Fruit fly (Drosophila melanogaster) whole organism, embryonic: Measurements from ENCODE around the gene CG42263.

Experiments
- Atf3 ChIP-seq: fragments of 200-800 bp; sonication (Bioruptor generic); optimal IDR thresholded peaks from 3 replicates; lab custom pipeline; 2016; ENCODE audit warnings: missing biosample characterization, missing genetic modification characterization
- BtbVII ChIP-seq: fragments of 200-800 bp; sonication (Bioruptor generic); optimal IDR thresholded peaks from 3 replicates; lab custom pipeline; 2017; ENCODE audit warnings: missing biosample characterization, mild to moderate bottlenecking, missing genetic modification characterization
- C15 ChIP-seq: fragments of 200-800 bp; sonication (Bioruptor generic); IDR thresholded peaks from 3 replicates; pipeline ENCODE4 v1.3.6; 2022; ENCODE audit warnings: missing biosample characterization, missing genetic modification characterization
- CG12071 ChIP-seq: fragments of 200-800 bp; sonication (Bioruptor generic); optimal IDR thresholded peaks from 3 replicates; lab custom pipeline; 2018; ENCODE audit warnings: missing biosample characterization, mild to moderate bottlenecking, missing genetic modification characterization
- CG12391 ChIP-seq: fragments of 200-800 bp; sonication (Bioruptor generic); optimal IDR thresholded peaks from 3 replicates; lab custom pipeline; 2018; ENCODE audit warnings: missing biosample characterization, mild to moderate bottlenecking, missing genetic modification characterization, moderate library complexity
- CG14965 ChIP-seq: fragments of 200-800 bp; sonication (Bioruptor generic); optimal IDR thresholded peaks from 2 replicates; lab custom pipeline; 2016; ENCODE audit warnings: missing biosample characterization, missing genetic modification characterization, borderline replicate concordance
- CG15011 ChIP-seq: fragments of 200-800 bp; sonication (Bioruptor generic); optimal IDR thresholded peaks from 3 replicates; lab custom pipeline; 2018; ENCODE audit warnings: missing biosample characterization, mild to moderate bottlenecking, missing genetic modification characterization
- CG15601 ChIP-seq: fragments of 200-800 bp; sonication (Bioruptor generic); optimal IDR thresholded peaks from 3 replicates; lab custom pipeline; 2019; ENCODE audit warnings: missing biosample characterization, mild to moderate bottlenecking, missing genetic modification characterization, moderate library complexity
- CG17361 ChIP-seq: fragments of 200-800 bp; sonication (Bioruptor generic); IDR thresholded peaks from 3 replicates; pipeline ENCODE4 v1.3.6; 2022; ENCODE audit warnings: missing biosample characterization, missing genetic modification characterization
- CG18262 ChIP-seq: fragments of 200-800 bp; optimal IDR thresholded peaks from 3 replicates; lab custom pipeline; 2019; ENCODE audit warnings: missing biosample characterization, mild to moderate bottlenecking, missing genetic modification characterization, moderate library complexity
- CG2199 ChIP-seq: fragments of 200-800 bp; sonication (Bioruptor generic); IDR thresholded peaks from 3 replicates; pipeline ENCODE4 v1.3.6; 2022; ENCODE audit warnings: missing biosample characterization, missing genetic modification characterization
- CG2202 ChIP-seq: fragments of 200-800 bp; sonication (Bioruptor generic); optimal IDR thresholded peaks from 2 replicates; lab custom pipeline; 2018; ENCODE audit warnings: missing biosample characterization, mild to moderate bottlenecking, missing genetic modification characterization
- CG32772 ChIP-seq: fragments of 200-800 bp; sonication (Bioruptor generic); IDR thresholded peaks from 2 replicates; pipeline ENCODE4 v1.3.6; 2022; ENCODE audit warnings: missing biosample characterization, missing genetic modification characterization
- CG6272 ChIP-seq: fragments of 200-800 bp; sonication (Bioruptor generic); IDR thresholded peaks from 2 replicates; pipeline ENCODE4 v1.3.6; 2022; ENCODE audit warnings: missing biosample characterization, missing genetic modification characterization
- CG6689 ChIP-seq: fragments of 200-800 bp; sonication (Bioruptor generic); IDR thresholded peaks from 2 replicates; pipeline ENCODE4 v1.3.6; 2022; ENCODE audit warnings: missing biosample characterization, missing genetic modification characterization
- CG9932 ChIP-seq: fragments of 200-800 bp; sonication (Bioruptor generic); IDR thresholded peaks from 2 replicates; pipeline ENCODE4 v1.3.6; 2022; ENCODE audit warnings: missing biosample characterization, missing genetic modification characterization
- Doc3 ChIP-seq: fragments of 200-800 bp; sonication (Bioruptor generic); IDR thresholded peaks from 3 replicates; pipeline ENCODE4 v1.3.6; 2022; ENCODE audit warnings: missing biosample characterization, missing genetic modification characterization; ENCODE audit not compliant: partially characterized antibody
- Dp ChIP-seq: fragments of 200-800 bp; sonication (Bioruptor generic); optimal IDR thresholded peaks from 2 replicates; lab custom pipeline; 2018; ENCODE audit warnings: missing biosample characterization, mild to moderate bottlenecking, missing genetic modification characterization, moderate library complexity
- ERR ChIP-seq: fragments of 200-800 bp; sonication (Bioruptor generic); optimal IDR thresholded peaks from 2 replicates; lab custom pipeline; 2016; ENCODE audit warnings: missing biosample characterization, missing genetic modification characterization
- Fer2 ChIP-seq: fragments of 200-800 bp; sonication (Bioruptor generic); optimal IDR thresholded peaks from 2 replicates; lab custom pipeline; 2018; ENCODE audit warnings: missing biosample characterization, mild to moderate bottlenecking, missing genetic modification characterization, moderate library complexity
- H15 ChIP-seq: fragments of 200-800 bp; sonication (Bioruptor generic); IDR thresholded peaks from 3 replicates; pipeline ENCODE4 v1.3.6; 2022; ENCODE audit warnings: missing biosample characterization, missing genetic modification characterization
- Kr ChIP-seq: fragments of 200-800 bp; sonication (Bioruptor generic); optimal IDR thresholded peaks from 2 replicates; lab custom pipeline; 2017; ENCODE audit warnings: missing biosample characterization, mild to moderate bottlenecking, missing genetic modification characterization
- Mes4 ChIP-seq: fragments of 200-800 bp; sonication (Bioruptor generic); optimal IDR thresholded peaks from 2 replicates; lab custom pipeline; 2016; ENCODE audit warnings: missing biosample characterization, missing genetic modification characterization
- Mrtf ChIP-seq: fragments of 200-800 bp; sonication (Bioruptor generic); IDR thresholded peaks from 3 replicates; pipeline ENCODE4 v1.3.6; 2022; ENCODE audit warnings: missing biosample characterization, missing genetic modification characterization
- Nf-YA ChIP-seq: fragments of 200-800 bp; sonication (Bioruptor generic); IDR thresholded peaks from 2 replicates; pipeline ENCODE4 v1.3.6; 2022; ENCODE audit warnings: missing biosample characterization, missing genetic modification characterization
- Scr ChIP-seq: fragments of 200-800 bp; sonication (Bioruptor generic); IDR thresholded peaks from 2 replicates; pipeline ENCODE4 v1.3.6; 2022; ENCODE audit warnings: missing biosample characterization, missing genetic modification characterization; ENCODE audit not compliant: partially characterized antibody
- Xbp1 ChIP-seq: fragments of 200-800 bp; sonication (Bioruptor generic); optimal IDR thresholded peaks from 3 replicates; lab custom pipeline; 2016; ENCODE audit warnings: missing biosample characterization, mild to moderate bottlenecking, missing genetic modification characterization
- YL-1 ChIP-seq: fragments of 200-800 bp; sonication (Bioruptor generic); optimal IDR thresholded peaks from 3 replicates; lab custom pipeline; 2017; ENCODE audit warnings: missing biosample characterization, mild to moderate bottlenecking, missing genetic modification characterization
- al ChIP-seq: fragments of 200-800 bp; sonication (Bioruptor generic); IDR thresholded peaks from 2 replicates; pipeline ENCODE4 v1.3.6; 2022; ENCODE audit warnings: missing biosample characterization, missing genetic modification characterization
- ara ChIP-seq: fragments of 200-800 bp; sonication (Bioruptor generic); IDR thresholded peaks from 2 replicates; pipeline ENCODE4 v1.3.6; 2022; ENCODE audit warnings: missing biosample characterization, missing genetic modification characterization
- az2 ChIP-seq: fragments of 200-800 bp; sonication (Bioruptor generic); optimal IDR thresholded peaks from 3 replicates; lab custom pipeline; 2016; ENCODE audit warnings: missing biosample characterization, missing genetic modification characterization
- bbx ChIP-seq: fragments of 200-800 bp; sonication (Bioruptor generic); IDR thresholded peaks from 2 replicates; pipeline ENCODE4 v1.3.6; 2022; ENCODE audit warnings: missing biosample characterization, missing genetic modification characterization; ENCODE audit not compliant: partially characterized antibody
- bowl ChIP-seq: fragments of 200-800 bp; sonication (Bioruptor generic); IDR thresholded peaks from 2 replicates; pipeline ENCODE4 v1.3.6; 2022; ENCODE audit warnings: missing biosample characterization, missing genetic modification characterization
- chif ChIP-seq, 2 experiments: fragments of 200-800 bp; sonication (Bioruptor generic); optimal IDR thresholded peaks; 3 replicates each; lab custom pipeline; 2016; ENCODE audit warnings: missing biosample characterization in 2 of 2, missing genetic modification characterization in 2 of 2
- disco-r ChIP-seq: fragments of 200-800 bp; sonication (Bioruptor generic); optimal IDR thresholded peaks from 2 replicates; lab custom pipeline; 2016; ENCODE audit warnings: missing biosample characterization, missing genetic modification characterization
- ems ChIP-seq: fragments of 200-800 bp; sonication (Bioruptor generic); optimal IDR thresholded peaks from 3 replicates; lab custom pipeline; 2016; ENCODE audit warnings: missing biosample characterization, missing genetic modification characterization
- hbn ChIP-seq: fragments of 200-800 bp; sonication (Bioruptor generic); IDR thresholded peaks from 2 replicates; pipeline ENCODE4 v1.3.6; 2022; ENCODE audit warnings: missing biosample characterization, missing genetic modification characterization; ENCODE audit not compliant: partially characterized antibody
- hkb ChIP-seq, 2 experiments: fragments of 200-800 bp in 1 of 2; fragments of >200 bp in 1 of 2; sonication (Bioruptor generic) in 1 of 2; IDR thresholded peaks in 1 of 2; optimal IDR thresholded peaks in 1 of 2; 2 replicates each; pipeline versions ENCODE4 v1.3.6 to Lab custom; 2017 to 2022; ENCODE audit warnings: missing biosample characterization in 1 of 2, missing genetic modification characterization in 1 of 2
- jigr1 ChIP-seq: fragments of 200-800 bp; sonication (Bioruptor generic); IDR thresholded peaks from 3 replicates; pipeline ENCODE4 v1.3.6; 2022; ENCODE audit warnings: missing biosample characterization, missing genetic modification characterization
- lmd ChIP-seq: fragments of 200-800 bp; sonication (Bioruptor generic); IDR thresholded peaks from 2 replicates; pipeline ENCODE4 v1.3.6; 2022; ENCODE audit warnings: missing biosample characterization, missing genetic modification characterization
- nerfin-1 ChIP-seq: fragments of 200-800 bp; sonication (Bioruptor generic); optimal IDR thresholded peaks from 3 replicates; lab custom pipeline; 2019; ENCODE audit warnings: missing biosample characterization, mild to moderate bottlenecking, missing genetic modification characterization, moderate library complexity
- pfk ChIP-seq: fragments of 200-800 bp; sonication (Bioruptor generic); optimal IDR thresholded peaks from 2 replicates; lab custom pipeline; 2018; ENCODE audit warnings: missing biosample characterization, mild to moderate bottlenecking, missing genetic modification characterization, moderate library complexity
- pnt ChIP-seq: fragments of 200-800 bp; sonication (Bioruptor generic); optimal IDR thresholded peaks from 3 replicates; lab custom pipeline; 2016; ENCODE audit warnings: missing biosample characterization, missing genetic modification characterization
- seq ChIP-seq: fragments of 200-800 bp; sonication (Bioruptor generic); IDR thresholded peaks from 2 replicates; pipeline ENCODE4 v1.3.6; 2022; ENCODE audit warnings: missing biosample characterization, missing genetic modification characterization
- shn ChIP-seq: fragments of 200-800 bp; sonication (Bioruptor generic); optimal IDR thresholded peaks from 3 replicates; lab custom pipeline; 2016; ENCODE audit warnings: missing biosample characterization, missing genetic modification characterization
- sr ChIP-seq: fragments of 200-800 bp; sonication (Bioruptor generic); IDR thresholded peaks from 3 replicates; pipeline ENCODE4 v1.3.6; 2022; ENCODE audit warnings: missing biosample characterization, missing genetic modification characterization
- stwl ChIP-seq: fragments of 200-800 bp; sonication (Bioruptor generic); optimal IDR thresholded peaks from 3 replicates; lab custom pipeline; 2018; ENCODE audit warnings: missing biosample characterization, mild to moderate bottlenecking, missing genetic modification characterization, moderate library complexity
- sug ChIP-seq: fragments of 200-800 bp; optimal IDR thresholded peaks from 2 replicates; lab custom pipeline; 2019; ENCODE audit warnings: missing biosample characterization, mild to moderate bottlenecking, missing genetic modification characterization, moderate library complexity
- trh ChIP-seq: fragments of 200-800 bp; sonication (Bioruptor generic); optimal IDR thresholded peaks from 2 replicates; lab custom pipeline; 2016; ENCODE audit warnings: missing biosample characterization, missing genetic modification characterization
- tx ChIP-seq: fragments of 200-800 bp; sonication (Bioruptor generic); optimal IDR thresholded peaks from 2 replicates; lab custom pipeline; 2016; ENCODE audit warnings: missing biosample characterization, missing genetic modification characterization
- wdn ChIP-seq: fragments of 200-800 bp; sonication (Bioruptor generic); IDR thresholded peaks from 2 replicates; pipeline ENCODE4 v1.3.6; 2022; ENCODE audit warnings: missing biosample characterization, missing genetic modification characterization
- wek ChIP-seq: fragments of 200-800 bp; sonication (Bioruptor generic); optimal IDR thresholded peaks from 3 replicates; lab custom pipeline; 2018; ENCODE audit warnings: missing biosample characterization, mild to moderate bottlenecking, missing genetic modification characterization, moderate library complexity

CG42263 gene

dm6 chr3L:19910054-19910414, 45.6 kb downstream of the CG42263 start, which contains the start of the genes Mi-2 and Prp3 (continued):
- TF ChIP-seq H15 (GFP tag; lab: Robert Waterston, UW) (no peak), CG6689 (GFP tag; lab: Robert Waterston, UW) (no peak), Nf-YA (GFP tag; lab: Robert Waterston, UW) (no peak), tx (no peak), bbx (GFP tag; lab: Robert Waterston, UW) (0 out of 2 replicates have a peak, but pooled peaks have one; percentile 15), CG18262 (tag; lab: Kevin White, UChicago) (no peak), Doc3 (no peak), CG9932 (GFP tag; lab: Robert Waterston, UW) (peak; percentile 20; the same call in 1 of the 2 replicates), hkb (optimal IDR thresholded peaks at IDR 0.05; lab: Kevin White, UChicago) (no peak), hkb (GFP tag; IDR thresholded peaks at IDR 0.05; lab: Robert Waterston, UW) (0 out of 2 replicates have a peak, but pooled peaks have one; percentile 22), disco-r (no peak), chif (GFP tag; optimal IDR thresholded peaks at IDR 0.05; lab: Kevin White, UChicago) (no peak), wdn (no peak), Mes4 (peak; percentile 7), C15 (GFP tag; lab: Robert Waterston, UW) (no peak), stwl (tag; lab: Kevin White, UChicago) (peak; percentile 91), CG2202 (tag; lab: Kevin White, UChicago) (no peak), bowl (GFP tag; lab: Robert Waterston, UW) (no peak), Kr (GFP tag; lab: Kevin White, UChicago) (no peak), ara (no peak), CG17361 (GFP tag; lab: Robert Waterston, UW) (no peak), BtbVII (GFP tag; lab: Kevin White, UChicago) (no peak), trh (GFP tag; lab: Kevin White, UChicago) (no peak), Atf3 (GFP tag; lab: Kevin White, UChicago) (no peak), az2 (GFP tag; lab: Kevin White, UChicago) (no peak), CG6272 (no peak), al (GFP tag; lab: Robert Waterston, UW) (no peak), shn (no peak), Fer2 (tag; lab: Kevin White, UChicago) (no peak), CG15011 (GFP tag; lab: Kevin White, UChicago) (no peak), sr (GFP tag; lab: Robert Waterston, UW) (no peak), pfk (GFP tag; lab: Kevin White, UChicago) (peak; percentile 40), nerfin-1 (tag; lab: Kevin White, UChicago) (peak; percentile 53), ems (no peak), Scr (GFP tag; lab: Robert Waterston, UW) (peak; percentile 14; the same call in 1 of the 2 replicates), jigr1 (no peak), sug (tag; lab: Kevin White, UChicago) (peak; percentile 40), pnt (GFP tag; lab: Kevin White, UChicago) (no peak), CG15601 (tag; lab: Kevin White, UChicago) (peak; percentile 17), CG32772 (GFP tag; lab: Robert Waterston, UW) (peak; percentile 60), seq (GFP tag; lab: Robert Waterston, UW) (no peak), wek (GFP tag; lab: Kevin White, UChicago) (no peak), ERR (GFP tag; lab: Kevin White, UChicago) (peak; percentile 26), Dp (GFP tag; lab: Kevin White, UChicago) (peak; percentile 47), CG12071 (no peak), YL-1 (GFP tag; lab: Kevin White, UChicago) (peak; percentile 94), hbn (GFP tag; lab: Robert Waterston, UW) (no peak), CG14965 (GFP tag; lab: Kevin White, UChicago) (no peak), Xbp1 (GFP tag; lab: Kevin White, UChicago) (peak; percentile 28), Mrtf (GFP tag; lab: Robert Waterston, UW) (no peak), CG12391 (tag; lab: Kevin White, UChicago) (peak; percentile 34), lmd (GFP tag; lab: Robert Waterston, UW) (no peak), CG2199 (GFP tag; lab: Robert Waterston, UW) (no peak; the same call in 2 of the 3 replicates)
